Worm (Caenorhabditis elegans) whole organism, young adult: Measurements from ENCODE around the gene K09C6.2.
A peak's percentile ranks its signal among the peaks of the same experiment; 100 is the strongest.

Experiments used
- K12H6.12 ChIP-seq: fragments of 200-800 bp; sonication (Bioruptor generic); optimal IDR thresholded peaks from 2 replicates; lab custom pipeline; 2018; ENCODE audit warnings: mild to moderate bottlenecking, missing genetic modification characterization, missing compliant biosample characterization
- Y95B8A.8 ChIP-seq: fragments of 200-800 bp; sonication (Bioruptor generic); IDR thresholded peaks from 2 replicates; pipeline ENCODE4 v1.3.6; 2022; ENCODE audit warnings: missing genetic modification reagents, missing genetic modification characterization, missing compliant biosample characterization
- attf-6 ChIP-seq: fragments of 200-800 bp; sonication (Bioruptor generic); IDR thresholded peaks from 2 replicates; pipeline ENCODE4 v1.3.6; 2022; ENCODE audit warnings: missing genetic modification reagents, missing genetic modification characterization, missing compliant biosample characterization
- ekl-4 ChIP-seq: fragments of 200-800 bp; sonication (Bioruptor generic); IDR thresholded peaks from 2 replicates; pipeline ENCODE4 v1.3.6; 2022; ENCODE audit warnings: missing genetic modification reagents, missing genetic modification characterization, missing compliant biosample characterization
- him-1 ChIP-seq: sonication (generic microtip); optimal IDR thresholded peaks from 2 replicates; lab custom pipeline; 2016; ENCODE audit warnings: missing genotype, missing genetic modification reagents, missing genetic modification characterization, missing compliant biosample characterization
- hlh-12 ChIP-seq: sonication (generic microtip); optimal IDR thresholded peaks from 2 replicates; lab custom pipeline; 2016; ENCODE audit warnings: missing genetic modification characterization, missing compliant biosample characterization
- madf-3 ChIP-seq: fragments of 200-800 bp; sonication (Bioruptor generic); IDR thresholded peaks from 2 replicates; pipeline ENCODE4 v1.3.6; 2022; ENCODE audit warnings: missing genetic modification reagents, missing genetic modification characterization, missing compliant biosample characterization
- nhr-90 ChIP-seq: sonication (generic microtip); optimal IDR thresholded peaks from 2 replicates; lab custom pipeline; 2016; ENCODE audit warnings: missing genotype, mild to moderate bottlenecking, missing genetic modification characterization, missing compliant biosample characterization
- snpc-4 ChIP-seq, 5 experiments: fragments of 150-350 bp in 1 of 5; sonication (generic microtip) in 4 of 5; optimal IDR thresholded peaks; 2 replicates each; lab custom pipeline; 2014 to 2018; ENCODE audit warnings: missing genetic modification characterization in 5 of 5, missing biosample characterization in 3 of 5, antibody characterized with exemption in 2 of 5, mild to moderate bottlenecking in 2 of 5, missing compliant biosample characterization in 2 of 5, missing genotype in 2 of 5, moderate library complexity in 2 of 5, missing genetic modification reagents in 1 of 5
- tbp1 ChIP-seq: fragments of 200-800 bp; sonication (Bioruptor generic); optimal IDR thresholded peaks from 2 replicates; lab custom pipeline; 2018; ENCODE audit warnings: mild to moderate bottlenecking, missing genetic modification characterization, missing compliant biosample characterization
- tbx-9 ChIP-seq: sonication (generic microtip); optimal IDR thresholded peaks from 2 replicates; lab custom pipeline; 2016; ENCODE audit warnings: borderline replicate concordance, missing genetic modification characterization, inconsistent platforms, missing compliant biosample characterization

ce11 chrV:904232-904983, 47.8 kb downstream of the K09C6.2 start, which contains the start of gene trm-2A:
- TF ChIP-seq snpc-4 (GFP tag; optimal IDR thresholded peaks at IDR 0.05; lab: Kevin White, UChicago) (no peak), snpc-4 (tag; optimal IDR thresholded peaks at IDR 0.05; lab: Kevin White, UChicago) (peak in 1 of 4 experiments; percentile 33), K12H6.12 (tag; lab: Kevin White, UChicago) (no peak), hlh-12 (tag; lab: Kevin White, UChicago) (no peak), him-1 (tag; lab: Kevin White, UChicago) (no peak), tbp1 (GFP tag; lab: Kevin White, UChicago) (peak; percentile 27), Y95B8A.8 (GFP tag; lab: Robert Waterston, UW) (no peak), madf-3 (0 out of 2 replicates have a peak, but pooled peaks have one; percentile 38), nhr-90 (tag; lab: Kevin White, UChicago) (no peak), attf-6 (GFP tag; lab: Robert Waterston, UW) (no peak), tbx-9 (tag; lab: Kevin White, UChicago) (no peak), ekl-4 (GFP tag; lab: Robert Waterston, UW) (no peak)
